Worm (Caenorhabditis elegans): ENCODE data around the gene asp-2.

ce11 chrV:9249932-9250331, 47.1 kb downstream of the asp-2 start, which contains the start of gene ptd-2:
- TF ChIP-seq ttx-3 (tag; optimal IDR thresholded peaks at IDR 0.05) (no peak), ets-4 (tag; optimal IDR thresholded peaks at IDR 0.05) (no peak), pqm-1 (tag; optimal IDR thresholded peaks at IDR 0.05) (no peak), nhr-11 (tag; optimal IDR thresholded peaks at IDR 0.05) (no peak), ceh-48 (tag; optimal IDR thresholded peaks at IDR 0.05) (no peak), fkh-10 (GFP tag; optimal IDR thresholded peaks at IDR 0.05) (no peak), ceh-2 (tag; optimal IDR thresholded peaks at IDR 0.05) (no peak), rnt-1 (tag; optimal IDR thresholded peaks at IDR 0.05) (no peak), Y22D7AL.16 (tag; optimal IDR thresholded peaks at IDR 0.05) (no peak), pha-4 (tag; optimal IDR thresholded peaks at IDR 0.05) (no peak), zip-5 (tag; optimal IDR thresholded peaks at IDR 0.05) (no peak)

All from whole organism, late embryonic.